Fruit fly (Drosophila melanogaster) whole organism, pupa: Measurements from ENCODE around the gene CG14408.

Source experiments
- CG10348 ChIP-seq: fragments of 200-800 bp; sonication (Bioruptor generic); IDR thresholded peaks from 2 replicates; pipeline ENCODE4 v1.3.6; 2022; ENCODE audit warnings: missing biosample characterization, missing genetic modification characterization
- CG12605 ChIP-seq: fragments of 200-800 bp; sonication (Bioruptor generic); IDR thresholded peaks from 2 replicates; pipeline ENCODE4 v1.3.6; 2022; ENCODE audit warnings: missing biosample characterization, missing genetic modification characterization
- CG13204 ChIP-seq: fragments of 200-800 bp; sonication (Bioruptor generic); optimal IDR thresholded peaks from 2 replicates; lab custom pipeline; 2018; ENCODE audit warnings: missing biosample characterization, mild to moderate bottlenecking, missing genetic modification characterization, moderate library complexity
- CG14655 ChIP-seq: fragments of 200-800 bp; sonication (Bioruptor generic); optimal IDR thresholded peaks from 3 replicates; lab custom pipeline; 2017; ENCODE audit warnings: mild to moderate bottlenecking, missing biosample characterization, missing genetic modification reagents, missing genetic modification characterization
- CG15710 ChIP-seq: fragments of 200-800 bp; sonication (Bioruptor generic); optimal IDR thresholded peaks from 2 replicates; lab custom pipeline; 2018; ENCODE audit warnings: missing biosample characterization, mild to moderate bottlenecking, missing genetic modification characterization, moderate library complexity
- CG17806 ChIP-seq: fragments of 200-800 bp; sonication (Bioruptor generic); optimal IDR thresholded peaks from 2 replicates; lab custom pipeline; 2018; ENCODE audit warnings: missing biosample characterization, mild to moderate bottlenecking, missing genetic modification characterization, moderate library complexity
- CG32121 ChIP-seq: fragments of 200-800 bp; sonication (Bioruptor generic); IDR thresholded peaks from 2 replicates; pipeline ENCODE4 v1.3.6; 2022; ENCODE audit warnings: missing biosample characterization, missing genetic modification characterization
- CG34367 ChIP-seq: fragments of 200-800 bp; sonication (Bioruptor generic); optimal IDR thresholded peaks from 2 replicates; lab custom pipeline; 2018; ENCODE audit warnings: missing biosample characterization, mild to moderate bottlenecking, missing genetic modification characterization
- CG4496 ChIP-seq: fragments of 200-800 bp; sonication (Bioruptor generic); IDR thresholded peaks from 3 replicates; pipeline ENCODE4 v1.3.6; 2022; ENCODE audit warnings: missing biosample characterization, missing genetic modification characterization
- CG8159 ChIP-seq: fragments of 200-800 bp; sonication (Bioruptor generic); optimal IDR thresholded peaks from 3 replicates; lab custom pipeline; 2018; ENCODE audit warnings: missing biosample characterization, mild to moderate bottlenecking, missing genetic modification characterization, moderate library complexity
- CG8301 ChIP-seq: fragments of 200-800 bp; sonication (Bioruptor generic); optimal IDR thresholded peaks from 2 replicates; lab custom pipeline; 2018; ENCODE audit warnings: missing biosample characterization, mild to moderate bottlenecking, missing genetic modification characterization
- CG9948 ChIP-seq: fragments of 200-800 bp; sonication (Bioruptor generic); optimal IDR thresholded peaks from 2 replicates; lab custom pipeline; 2018; ENCODE audit warnings: missing biosample characterization, mild to moderate bottlenecking, missing genetic modification characterization, moderate library complexity
- D1 ChIP-seq: fragments of 200-800 bp; sonication (Bioruptor generic); optimal IDR thresholded peaks from 2 replicates; lab custom pipeline; 2018; ENCODE audit warnings: missing biosample characterization, mild to moderate bottlenecking, missing genetic modification characterization, moderate library complexity
- EcR ChIP-seq: fragments of 200-800 bp; sonication (Bioruptor generic); optimal IDR thresholded peaks from 3 replicates; lab custom pipeline; 2019; ENCODE audit warnings: missing biosample characterization, missing genetic modification characterization, mild to moderate bottlenecking, moderate library complexity, missing genetic modification reagents
- Ets98B ChIP-seq: fragments of 200-800 bp; sonication (Bioruptor generic); IDR thresholded peaks from 2 replicates; pipeline ENCODE4 v1.3.6; 2022; ENCODE audit warnings: missing biosample characterization, missing genetic modification characterization
- Pif1A ChIP-seq: fragments of 200-800 bp; sonication (Bioruptor generic); optimal IDR thresholded peaks from 3 replicates; lab custom pipeline; 2016; ENCODE audit warnings: missing biosample characterization, missing genetic modification characterization
- Pif1B ChIP-seq: fragments of 200-800 bp; sonication (Bioruptor generic); optimal IDR thresholded peaks from 3 replicates; lab custom pipeline; 2016; ENCODE audit warnings: missing biosample characterization, missing genetic modification characterization
- Snoo ChIP-seq: fragments of 200-800 bp; sonication (Bioruptor generic); optimal IDR thresholded peaks from 3 replicates; lab custom pipeline; 2017; ENCODE audit warnings: missing biosample characterization, mild to moderate bottlenecking, missing genetic modification characterization, inconsistent platforms
- fd96Ca ChIP-seq: fragments of 200-800 bp; sonication (Bioruptor generic); IDR thresholded peaks from 3 replicates; pipeline ENCODE4 v1.3.6; 2022; ENCODE audit warnings: missing biosample characterization, missing genetic modification characterization
- gl ChIP-seq: fragments of 200-800 bp; sonication (Bioruptor generic); optimal IDR thresholded peaks from 2 replicates; lab custom pipeline; 2018; ENCODE audit warnings: missing biosample characterization, mild to moderate bottlenecking, missing genetic modification characterization

Gene CG14408

DNA sequence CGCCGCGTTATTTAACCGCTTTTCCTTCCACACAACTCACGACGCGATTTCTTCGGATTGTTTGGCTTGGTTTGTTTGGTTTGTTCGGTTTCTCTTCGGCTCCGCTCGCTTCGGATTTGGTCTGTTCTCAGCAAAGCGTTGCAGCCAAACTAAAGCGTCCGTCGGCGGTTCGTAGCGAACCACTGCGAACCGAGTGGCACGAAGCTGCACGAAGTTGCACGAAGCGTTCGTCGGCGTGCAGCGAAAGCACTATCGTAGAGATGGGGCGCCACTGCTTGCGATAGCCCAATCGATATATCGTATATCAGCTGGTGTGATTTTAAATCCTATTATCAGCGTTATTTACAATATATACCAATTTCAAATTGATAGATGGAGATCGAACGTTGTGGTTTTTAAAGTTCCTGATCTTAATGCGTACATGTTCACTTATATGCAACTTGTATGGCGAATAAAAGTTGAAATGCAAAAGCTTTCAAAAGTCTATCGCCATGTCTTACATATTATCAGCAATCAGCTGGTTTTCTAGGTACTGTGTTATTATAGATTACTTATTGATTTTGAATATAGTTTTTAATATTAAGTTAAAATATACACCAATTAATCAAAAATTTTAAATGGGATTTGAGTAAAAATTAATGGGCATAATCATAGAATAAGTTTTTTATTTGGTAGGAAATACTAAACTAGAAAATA lies 5.8 kb downstream of the CG14408 start, which contains the start of gene rut:
TSS of gene rut (minus strand) at position 152 of the 696 bp plus-strand sequence.
- 0 out of 2 replicates have a peak, but pooled peaks have one; percentile 14 for TF ChIP-seq CG32121 (GFP tag; lab: Robert Waterston, UW)
- peak; percentile 63 for TF ChIP-seq Ets98B (GFP tag; lab: Robert Waterston, UW)
- peak; percentile 31; the same call in 1 of the 2 replicates for TF ChIP-seq CG12605 (GFP tag; lab: Robert Waterston, UW)
- TF ChIP-seq CG34367 (tag; lab: Kevin White, UChicago), result no peak
- peak; percentile 8 for TF ChIP-seq Pif1B
- TF ChIP-seq CG4496 (GFP tag; lab: Robert Waterston, UW), result peak; percentile 57; the same call in 2 of the 3 replicates

DNA sequence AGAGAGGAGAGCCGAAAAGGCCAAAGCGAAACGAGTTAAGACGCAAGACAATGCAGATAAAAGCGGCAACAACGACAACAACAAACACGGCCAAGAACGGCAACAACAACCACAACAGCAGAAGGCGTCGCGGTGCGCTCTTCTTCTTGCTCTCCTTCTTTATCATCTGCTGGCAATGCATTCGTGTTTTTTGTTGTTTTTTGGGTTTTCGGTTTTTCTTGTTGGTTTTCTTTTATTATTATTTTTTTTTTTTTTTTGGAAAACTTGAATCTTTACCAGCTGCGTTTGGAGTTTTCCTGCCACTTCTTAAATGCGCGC lies 6.4 kb downstream of the CG14408 start:
- TF ChIP-seq CG9948, result no peak
- no peak for TF ChIP-seq CG17806 (tag; lab: Kevin White, UChicago)
- TF ChIP-seq CG8159, result no peak
- no peak for TF ChIP-seq CG4496 (GFP tag; lab: Robert Waterston, UW)
- no peak for TF ChIP-seq fd96Ca (GFP tag; lab: Robert Waterston, UW)
- no peak for TF ChIP-seq CG10348 (GFP tag; lab: Robert Waterston, UW)

DNA sequence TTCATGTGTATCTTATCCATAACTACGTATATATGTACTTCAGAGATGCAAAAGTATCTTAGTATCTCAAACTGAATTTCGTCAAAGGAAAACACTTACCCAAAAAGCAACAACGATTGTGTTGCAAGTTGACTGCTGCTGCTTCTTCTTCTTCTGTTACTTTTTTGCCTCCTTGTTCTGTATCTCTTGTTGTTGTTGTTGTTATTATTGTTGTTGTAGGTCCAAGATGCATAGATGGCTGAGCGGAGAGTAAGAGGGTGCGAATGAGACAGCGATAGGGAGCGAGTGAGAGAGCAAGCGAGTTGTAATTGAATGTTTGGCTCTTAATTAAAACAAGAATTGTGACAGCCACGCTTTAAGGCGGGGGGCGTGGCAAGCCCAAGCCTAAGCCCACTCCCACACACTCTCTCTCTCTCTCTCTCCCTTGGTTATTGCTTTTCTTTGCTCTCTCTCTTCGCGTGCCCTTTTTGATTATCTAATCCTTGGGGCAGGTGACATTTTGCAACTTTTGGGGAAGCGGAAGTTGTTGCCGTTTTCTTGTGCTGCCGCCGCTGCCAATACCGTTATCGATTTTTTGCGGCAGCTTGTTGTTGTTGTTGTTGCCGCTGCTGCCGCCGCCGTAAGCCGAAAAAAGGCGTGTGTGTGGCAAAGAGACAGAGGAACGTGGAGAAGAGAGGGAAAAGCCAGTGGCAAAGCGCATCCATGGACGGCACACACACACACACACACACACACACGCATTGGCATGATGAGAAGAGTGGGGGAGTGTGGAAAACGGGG lies 7.0 kb downstream of the CG14408 start:
- 0 out of 3 replicates have a peak, but pooled peaks have one; percentile 7 for TF ChIP-seq CG4496 (GFP tag; lab: Robert Waterston, UW)
- no peak for TF ChIP-seq CG12605 (GFP tag; lab: Robert Waterston, UW)

DNA sequence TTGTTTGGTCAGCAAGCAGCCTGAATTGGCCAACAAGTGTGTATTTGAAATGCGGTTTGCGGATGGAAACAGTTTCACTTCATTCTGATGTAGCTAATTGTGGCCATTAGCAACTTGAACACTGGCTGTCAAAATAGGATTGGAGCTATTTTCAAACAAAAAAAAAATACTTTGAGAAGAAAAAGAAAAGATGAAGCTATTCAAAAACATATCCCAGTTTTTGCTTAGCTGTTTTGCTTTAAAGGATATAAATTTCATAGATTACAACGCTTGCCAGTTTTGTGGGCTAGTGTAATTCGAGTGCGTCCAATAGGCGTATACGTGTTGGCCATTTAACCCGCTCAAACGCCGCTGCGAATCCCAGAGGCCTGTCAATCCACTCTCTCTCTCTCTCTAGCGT lies 19.6 kb downstream of the CG14408 start:
- TF ChIP-seq Snoo (tag; lab: Kevin White, UChicago) (no peak), CG32121 (GFP tag; lab: Robert Waterston, UW) (peak; percentile 70), Ets98B (GFP tag; lab: Robert Waterston, UW) (peak; percentile 83), CG4496 (GFP tag; lab: Robert Waterston, UW) (peak; percentile 78; the same call in 2 of the 3 replicates), Pif1A (GFP tag; lab: Kevin White, UChicago) (no peak), fd96Ca (GFP tag; lab: Robert Waterston, UW) (peak; percentile 74), CG12605 (GFP tag; lab: Robert Waterston, UW) (peak; percentile 33; the same call in 1 of the 2 replicates), CG17806 (tag; lab: Kevin White, UChicago) (peak; percentile 9), CG14655 (GFP tag; lab: Kevin White, UChicago) (peak; percentile 61), CG8301 (tag; lab: Kevin White, UChicago) (peak; percentile 53)

DNA sequence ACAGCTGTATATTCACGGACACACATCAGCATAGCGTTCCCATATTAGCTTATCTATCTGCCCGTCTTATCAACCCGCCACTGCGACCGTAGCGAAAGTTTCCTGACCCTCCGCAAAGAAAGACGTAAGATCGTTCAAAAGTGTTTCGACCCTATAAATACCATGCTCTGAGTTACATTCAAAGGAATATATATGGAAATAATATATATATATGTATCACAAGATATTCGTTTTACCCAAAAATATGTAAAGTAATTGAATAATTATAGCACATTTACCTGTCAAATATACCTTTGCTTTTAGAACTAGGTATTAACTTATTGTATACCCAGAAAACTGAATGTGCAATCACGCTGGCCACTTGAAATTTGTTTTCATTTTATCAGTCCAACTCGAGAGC lies 21.4 kb downstream of the CG14408 start:
- TF ChIP-seq EcR (GFP tag; lab: Kevin White, UChicago) (peak; percentile 34), CG8159 (peak; percentile 33), CG13204 (no peak), CG14655 (GFP tag; lab: Kevin White, UChicago) (peak; percentile 25), fd96Ca (GFP tag; lab: Robert Waterston, UW) (no peak), D1 (tag; lab: Kevin White, UChicago) (no peak), CG34367 (tag; lab: Kevin White, UChicago) (no peak), CG10348 (GFP tag; lab: Robert Waterston, UW) (no peak), Pif1A (GFP tag; lab: Kevin White, UChicago) (no peak), Ets98B (GFP tag; lab: Robert Waterston, UW) (no peak), gl (tag; lab: Kevin White, UChicago) (no peak), CG17806 (tag; lab: Kevin White, UChicago) (peak; percentile 13), CG15710 (tag; lab: Kevin White, UChicago) (peak; percentile 3), CG32121 (GFP tag; lab: Robert Waterston, UW) (no peak), CG9948 (peak; percentile 17), CG4496 (GFP tag; lab: Robert Waterston, UW) (0 out of 3 replicates have a peak, but pooled peaks have one; percentile 18)

DNA sequence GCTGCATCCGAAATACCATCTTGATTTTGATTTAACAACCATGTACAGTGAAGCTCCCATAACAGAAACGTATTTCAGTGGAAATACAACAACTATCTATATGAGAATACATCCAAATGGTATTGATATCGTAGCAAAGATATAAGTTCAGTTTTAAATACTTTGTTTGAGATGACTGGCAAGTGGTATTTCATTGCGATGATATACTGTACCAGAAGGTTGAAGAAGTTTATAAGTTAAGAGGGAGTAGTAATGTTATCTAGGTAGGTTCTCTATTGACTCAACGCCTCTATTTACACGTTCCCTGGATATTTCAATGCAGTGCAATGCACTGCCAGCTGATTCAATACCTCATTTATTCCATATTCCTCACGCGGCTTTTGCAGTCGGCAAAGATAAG lies 26.2 kb downstream of the CG14408 start:
- TF ChIP-seq Pif1A (GFP tag; lab: Kevin White, UChicago) (peak; percentile 18), Pif1B (peak; percentile 9), Ets98B (GFP tag; lab: Robert Waterston, UW) (peak; percentile 19; the same call in 1 of the 2 replicates), CG4496 (GFP tag; lab: Robert Waterston, UW) (peak; percentile 62), CG13204 (no peak), Snoo (tag; lab: Kevin White, UChicago) (no peak), CG8301 (tag; lab: Kevin White, UChicago) (peak; percentile 15), CG12605 (GFP tag; lab: Robert Waterston, UW) (no peak), CG34367 (tag; lab: Kevin White, UChicago) (no peak), CG17806 (tag; lab: Kevin White, UChicago) (no peak)
